Fruit fly (Drosophila melanogaster) whole organism, adult: ENCODE measurements around the gene armi.

Source experiments
- CG11617 ChIP-seq: fragments of 200-800 bp; sonication (Bioruptor generic); optimal IDR thresholded peaks from 2 replicates; lab custom pipeline; 2017; ENCODE audit warnings: mild to moderate bottlenecking, missing biosample characterization, missing genetic modification reagents, missing genetic modification characterization
- CG12768 ChIP-seq: fragments of 200-800 bp; sonication (Bioruptor generic); optimal IDR thresholded peaks from 2 replicates; lab custom pipeline; 2017; ENCODE audit warnings: missing biosample characterization, missing genetic modification characterization, mild to moderate bottlenecking, moderate library complexity, missing genetic modification reagents
- CG14711 ChIP-seq: fragments of 200-800 bp; sonication (Bioruptor generic); optimal IDR thresholded peaks from 2 replicates; lab custom pipeline; 2018; ENCODE audit warnings: missing biosample characterization, mild to moderate bottlenecking, missing genetic modification characterization, moderate library complexity
- CG1620 ChIP-seq: fragments of 200-800 bp; sonication (Bioruptor generic); optimal IDR thresholded peaks from 2 replicates; lab custom pipeline; 2016; ENCODE audit warnings: missing biosample characterization, missing genetic modification characterization
- CG33017 ChIP-seq: fragments of 200-800 bp; sonication (Bioruptor generic); optimal IDR thresholded peaks from 2 replicates; lab custom pipeline; 2018; ENCODE audit warnings: missing biosample characterization, mild to moderate bottlenecking, missing genetic modification characterization, moderate library complexity
- CG5204 ChIP-seq: fragments of 200-800 bp; sonication (Bioruptor generic); optimal IDR thresholded peaks from 2 replicates; lab custom pipeline; 2016; ENCODE audit warnings: missing biosample characterization, missing genetic modification characterization
- CG7045 ChIP-seq: fragments of 200-800 bp; sonication (Bioruptor generic); optimal IDR thresholded peaks from 2 replicates; lab custom pipeline; 2017; ENCODE audit warnings: missing biosample characterization, mild to moderate bottlenecking, missing genetic modification characterization
- CG7101 ChIP-seq: fragments of 200-800 bp; sonication (Bioruptor generic); optimal IDR thresholded peaks from 2 replicates; lab custom pipeline; 2018; ENCODE audit warnings: missing biosample characterization, mild to moderate bottlenecking, missing genetic modification characterization, moderate library complexity
- Clk ChIP-seq: fragments of 200-800 bp; sonication (Bioruptor generic); optimal IDR thresholded peaks from 2 replicates; lab custom pipeline; 2017; ENCODE audit warnings: missing biosample characterization, missing genetic modification characterization
- Crg-1 ChIP-seq: fragments of 200-800 bp; sonication (Bioruptor generic); optimal IDR thresholded peaks from 2 replicates; lab custom pipeline; 2016; ENCODE audit warnings: missing biosample characterization, missing genetic modification characterization
- Hr96 ChIP-seq: fragments of 200-800 bp; sonication (Bioruptor generic); optimal IDR thresholded peaks from 2 replicates; lab custom pipeline; 2016; ENCODE audit warnings: missing biosample characterization, missing genetic modification characterization
- Mnt ChIP-seq: fragments of 200-800 bp; sonication (Bioruptor generic); optimal IDR thresholded peaks from 2 replicates; lab custom pipeline; 2016; ENCODE audit warnings: missing biosample characterization, mild to moderate bottlenecking, missing genetic modification characterization
- bab1 ChIP-seq: fragments of 200-800 bp; sonication (Bioruptor generic); optimal IDR thresholded peaks from 3 replicates; lab custom pipeline; 2019; ENCODE audit warnings: missing biosample characterization, mild to moderate bottlenecking, missing genetic modification characterization, moderate library complexity
- cic ChIP-seq: fragments of 200-800 bp; sonication (Bioruptor generic); optimal IDR thresholded peaks from 2 replicates; lab custom pipeline; 2017; ENCODE audit warnings: missing biosample characterization, mild to moderate bottlenecking, missing genetic modification characterization, moderate library complexity
- cnc ChIP-seq, 2 experiments: fragments of >200 bp; optimal IDR thresholded peaks; 2 replicates each; lab custom pipeline; 2017
- kay ChIP-seq: fragments of 200-800 bp; sonication (Bioruptor generic); peaks from one replicate; lab custom pipeline; 2016; ENCODE audit warnings: missing biosample characterization, missing genetic modification characterization, borderline replicate concordance
- ovo ChIP-seq: fragments of 200-800 bp; sonication (Bioruptor generic); optimal IDR thresholded peaks from 2 replicates; lab custom pipeline; 2016; ENCODE audit warnings: missing biosample characterization, missing genetic modification characterization
- pad ChIP-seq: fragments of 200-800 bp; sonication (Bioruptor generic); optimal IDR thresholded peaks from 3 replicates; lab custom pipeline; 2017; ENCODE audit warnings: missing biosample characterization, missing genetic modification characterization, mild to moderate bottlenecking, moderate library complexity, missing genetic modification reagents
- tj ChIP-seq: fragments of 200-800 bp; sonication (Bioruptor generic); optimal IDR thresholded peaks from 3 replicates; lab custom pipeline; 2017; ENCODE audit warnings: missing biosample characterization, mild to moderate bottlenecking, missing genetic modification characterization, moderate library complexity
- toe ChIP-seq: fragments of 200-800 bp; sonication (Bioruptor generic); optimal IDR thresholded peaks from 2 replicates; lab custom pipeline; 2016; ENCODE audit warnings: missing biosample characterization, missing genetic modification characterization

The armi gene

DNA sequence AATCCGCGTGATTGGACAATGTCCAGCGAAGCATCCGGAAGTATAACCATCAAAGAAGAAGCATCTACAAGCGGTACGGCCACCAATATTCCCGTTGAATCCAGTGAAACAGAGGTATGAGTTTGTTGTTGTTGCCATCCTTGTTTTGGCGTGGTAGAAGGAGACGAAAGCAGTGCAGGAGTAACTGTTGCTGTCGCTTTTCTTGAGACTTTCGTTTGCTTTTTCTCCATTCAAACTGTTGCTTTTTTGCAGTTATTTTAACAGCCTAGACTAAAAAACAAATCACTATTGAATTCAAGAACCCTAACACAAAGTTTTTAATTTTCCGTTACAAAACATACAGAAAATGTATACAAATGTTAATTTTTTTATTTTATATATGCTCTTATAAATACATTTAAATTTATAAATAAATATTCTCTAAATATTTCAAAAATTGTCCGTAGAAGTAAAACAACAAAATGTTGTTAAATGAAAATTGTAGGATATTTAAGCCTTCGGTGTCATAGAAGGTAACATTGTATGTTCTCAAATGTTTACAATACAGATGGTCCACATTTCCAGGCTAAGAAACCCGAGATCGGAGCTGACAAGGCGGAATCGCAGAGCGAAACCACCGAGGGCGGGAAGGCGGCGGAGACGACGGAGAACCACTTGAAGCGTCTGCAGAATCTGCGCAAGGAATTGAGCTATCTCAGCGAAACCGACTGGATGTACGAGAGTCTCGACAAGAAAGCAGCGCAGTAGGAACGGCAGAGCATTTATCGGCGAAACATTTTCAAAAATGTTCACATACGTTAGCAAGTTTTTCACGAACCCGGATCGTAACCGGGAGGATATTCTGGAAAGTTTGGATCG, 669 bp downstream of the armi start:
- TF ChIP-seq CG7045 (GFP tag; lab: Kevin White, UChicago) (no peak), pad (peak; percentile 98), bab1 (GFP tag; lab: Kevin White, UChicago) (no peak), Crg-1 (GFP tag; lab: Kevin White, UChicago) (no peak), CG11617 (GFP tag; lab: Kevin White, UChicago) (no peak), tj (GFP tag; lab: Kevin White, UChicago) (peak; percentile 97), ovo (GFP tag; lab: Kevin White, UChicago) (peak; percentile 64), cic (no peak), cnc (optimal IDR thresholded peaks at IDR 0.05; lab: Kevin White, UChicago) (no peak)

DNA sequence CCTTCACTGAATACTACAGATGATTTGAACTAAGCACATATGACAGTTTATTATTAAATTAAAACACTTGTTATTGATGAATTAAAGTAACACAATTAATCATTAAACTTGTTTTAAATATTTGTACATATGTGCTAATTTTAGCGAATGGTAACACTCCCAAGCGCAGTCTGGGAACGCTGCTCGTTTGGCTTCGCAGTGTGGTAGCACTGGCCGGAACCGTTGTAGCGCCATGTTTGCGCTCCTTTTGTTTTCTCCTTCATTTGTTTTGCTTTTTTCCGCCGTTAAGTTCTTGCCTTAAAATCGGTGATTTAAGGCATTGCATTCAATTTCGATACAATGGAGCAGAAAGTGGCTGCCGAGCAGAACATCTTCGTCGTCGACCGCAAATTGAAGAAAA, 5.1 kb downstream of the armi start, which contains the start of gene CycJ:
Gene CycJ (plus strand): TSS at position 229 of the 400 bp plus-strand sequence.
- peak; percentile 41 for TF ChIP-seq ovo (GFP tag; lab: Kevin White, UChicago)
- TF ChIP-seq pad: peak; percentile 9
- no peak for TF ChIP-seq CG7101
- TF ChIP-seq tj (GFP tag; lab: Kevin White, UChicago): no peak
- TF ChIP-seq cnc (optimal IDR thresholded peaks at IDR 0.05; lab: Kevin White, UChicago): no peak
- peak; percentile 16 for TF ChIP-seq bab1 (GFP tag; lab: Kevin White, UChicago)
- TF ChIP-seq CG14711 (tag; lab: Kevin White, UChicago): no peak
- TF ChIP-seq Hr96: no peak
- no peak for TF ChIP-seq CG1620 (GFP tag; lab: Kevin White, UChicago)
- TF ChIP-seq Crg-1 (GFP tag; lab: Kevin White, UChicago): no peak

- TF ChIP-seq ovo (GFP tag; lab: Kevin White, UChicago) (no peak), Mnt (GFP tag; lab: Kevin White, UChicago) (no peak), CG7045 (GFP tag; lab: Kevin White, UChicago) (peak; percentile 31), CG5204 (GFP tag; lab: Kevin White, UChicago) (no peak), CG33017 (tag; lab: Kevin White, UChicago) (no peak), bab1 (GFP tag; lab: Kevin White, UChicago) (no peak), pad (no peak), tj (GFP tag; lab: Kevin White, UChicago) (no peak), cic (peak; percentile 46), kay (no peak), Hr96 (no peak), Clk (GFP tag; lab: Kevin White, UChicago) (no peak), CG1620 (GFP tag; lab: Kevin White, UChicago) (no peak), CG12768 (GFP tag; lab: Kevin White, UChicago) (no peak), CG7101 (no peak)
These were observed 8.6 kb downstream of the armi start for dm6 chr3L:3469709-3470108.

- peak; percentile 39 for TF ChIP-seq CG14711 (tag; lab: Kevin White, UChicago)
- TF ChIP-seq Clk (GFP tag; lab: Kevin White, UChicago): no peak
- peak; percentile 43 for TF ChIP-seq Mnt (GFP tag; lab: Kevin White, UChicago)
- peak; percentile 29 for TF ChIP-seq pad
- TF ChIP-seq CG7101: peak; percentile 32
- TF ChIP-seq Crg-1 (GFP tag; lab: Kevin White, UChicago): peak; percentile 51
- peak; percentile 21 for TF ChIP-seq cic
- peak; percentile 18 for TF ChIP-seq CG33017 (tag; lab: Kevin White, UChicago)
- no peak for TF ChIP-seq CG11617 (GFP tag; lab: Kevin White, UChicago)
- TF ChIP-seq tj (GFP tag; lab: Kevin White, UChicago): no peak
- peak; percentile 66 for TF ChIP-seq bab1 (GFP tag; lab: Kevin White, UChicago)
- peak; percentile 39 for TF ChIP-seq CG1620 (GFP tag; lab: Kevin White, UChicago)
- peak; percentile 42 for TF ChIP-seq CG7045 (GFP tag; lab: Kevin White, UChicago)
These were observed 10.1 kb downstream of the armi start, which contains the start of gene CG14971 for dm6 chr3L:3471174-3471573. TSS of gene CG14971 (minus strand) at chr3L:3471309.

- TF ChIP-seq Mnt (GFP tag; lab: Kevin White, UChicago): peak; percentile 75
- no peak for TF ChIP-seq pad
- peak; percentile 3 for TF ChIP-seq kay
- TF ChIP-seq Clk (GFP tag; lab: Kevin White, UChicago): no peak
- TF ChIP-seq bab1 (GFP tag; lab: Kevin White, UChicago): peak; percentile 17
- no peak for TF ChIP-seq cic
- TF ChIP-seq Crg-1 (GFP tag; lab: Kevin White, UChicago): no peak
- TF ChIP-seq CG11617 (GFP tag; lab: Kevin White, UChicago): no peak
- no peak for TF ChIP-seq CG33017 (tag; lab: Kevin White, UChicago)
These were observed 11.0 kb downstream of the armi start, which contains the start of the genes CG32267 and CG42324 for dm6 chr3L:3472063-3472528. TSS of gene CG32267 (minus strand) at chr3L:3472113. TSS of gene CG42324 (plus strand) at chr3L:3472447.

- TF ChIP-seq CG7101 (peak; percentile 52), kay (no peak), tj (GFP tag; lab: Kevin White, UChicago) (peak; percentile 0), CG1620 (GFP tag; lab: Kevin White, UChicago) (no peak), CG14711 (tag; lab: Kevin White, UChicago) (peak; percentile 50), CG12768 (GFP tag; lab: Kevin White, UChicago) (peak; percentile 73), cic (no peak), CG7045 (GFP tag; lab: Kevin White, UChicago) (peak; percentile 86), Clk (GFP tag; lab: Kevin White, UChicago) (peak; percentile 58), cnc (optimal IDR thresholded peaks at IDR 0.05; lab: Kevin White, UChicago) (no peak), Mnt (GFP tag; lab: Kevin White, UChicago) (no peak), ovo (GFP tag; lab: Kevin White, UChicago) (no peak), CG11617 (GFP tag; lab: Kevin White, UChicago) (peak; percentile 17), Hr96 (peak; percentile 42), toe (GFP tag; lab: Kevin White, UChicago) (peak; percentile 67), CG33017 (tag; lab: Kevin White, UChicago) (peak; percentile 79), CG5204 (GFP tag; lab: Kevin White, UChicago) (peak; percentile 81), Crg-1 (GFP tag; lab: Kevin White, UChicago) (no peak), bab1 (GFP tag; lab: Kevin White, UChicago) (no peak), pad (peak; percentile 6)
These were observed 11.7 kb downstream of the armi start for dm6 chr3L:3472786-3473185.
